Fruit fly (Drosophila melanogaster) whole organism, prepupa: Measurements from ENCODE around the gene CG32650.

ENCODE experiments used
- CG10631 ChIP-seq: fragments of 200-800 bp; sonication (Bioruptor generic); optimal IDR thresholded peaks from 2 replicates; lab custom pipeline; 2016; ENCODE audit warnings: missing biosample characterization, missing genetic modification characterization
- CG11294 ChIP-seq: fragments of 200-800 bp; sonication (Bioruptor generic); IDR thresholded peaks from 2 replicates; pipeline ENCODE4 v1.3.6; 2022; ENCODE audit warnings: missing biosample characterization, missing genetic modification characterization
- CG11762 ChIP-seq: fragments of 200-800 bp; sonication (Bioruptor generic); optimal IDR thresholded peaks from 3 replicates; lab custom pipeline; 2016; ENCODE audit warnings: missing biosample characterization, missing genetic modification characterization; ENCODE audit not compliant: insufficient read depth
- CG15336 ChIP-seq: fragments of 200-800 bp; sonication (Bioruptor generic); IDR thresholded peaks from 2 replicates; pipeline ENCODE4 v1.3.6; 2022; ENCODE audit warnings: missing biosample characterization, missing genetic modification characterization
- CG1621 ChIP-seq: fragments of 200-800 bp; sonication (Bioruptor generic); optimal IDR thresholded peaks from 3 replicates; lab custom pipeline; 2018; ENCODE audit warnings: missing biosample characterization, mild to moderate bottlenecking, missing genetic modification characterization
- CG16779 ChIP-seq: fragments of 200-800 bp; sonication (Bioruptor generic); optimal IDR thresholded peaks from 3 replicates; lab custom pipeline; 2017; ENCODE audit warnings: missing biosample characterization, mild to moderate bottlenecking, missing genetic modification characterization
- CG3032 ChIP-seq: fragments of 200-800 bp; optimal IDR thresholded peaks from 2 replicates; lab custom pipeline; 2019; ENCODE audit warnings: missing biosample characterization, mild to moderate bottlenecking, missing genetic modification characterization, moderate library complexity
- CG31627 ChIP-seq: fragments of 200-800 bp; sonication (Bioruptor generic); optimal IDR thresholded peaks from 3 replicates; lab custom pipeline; 2016; ENCODE audit warnings: missing biosample characterization, missing genetic modification characterization
- CG32006 ChIP-seq: fragments of 200-800 bp; sonication (Bioruptor generic); optimal IDR thresholded peaks from 3 replicates; lab custom pipeline; 2017; ENCODE audit warnings: missing biosample characterization, mild to moderate bottlenecking, missing genetic modification characterization
- CG34406 ChIP-seq: fragments of 200-800 bp; sonication (Bioruptor generic); optimal IDR thresholded peaks from 3 replicates; lab custom pipeline; 2016; ENCODE audit warnings: missing biosample characterization, missing genetic modification characterization
- CG4318 ChIP-seq: fragments of 200-800 bp; sonication (Bioruptor generic); optimal IDR thresholded peaks from 3 replicates; lab custom pipeline; 2017; ENCODE audit warnings: missing biosample characterization, mild to moderate bottlenecking, missing genetic modification characterization
- CG6163 ChIP-seq: fragments of 200-800 bp; sonication (Bioruptor generic); IDR thresholded peaks from 3 replicates; pipeline ENCODE4 v1.3.6; 2022; ENCODE audit warnings: missing biosample characterization, missing genetic modification characterization
- CG6276 ChIP-seq: fragments of 200-800 bp; sonication (Bioruptor generic); optimal IDR thresholded peaks from 2 replicates; lab custom pipeline; 2017; ENCODE audit warnings: missing biosample characterization, mild to moderate bottlenecking, missing genetic modification characterization
- CG6808 ChIP-seq: fragments of 200-800 bp; sonication (Bioruptor generic); optimal IDR thresholded peaks from 3 replicates; lab custom pipeline; 2017; ENCODE audit warnings: missing biosample characterization, missing genetic modification characterization, mild to moderate bottlenecking, moderate library complexity, missing genetic modification reagents
- CG6854 ChIP-seq: fragments of 200-800 bp; sonication (Bioruptor generic); optimal IDR thresholded peaks from 2 replicates; lab custom pipeline; 2017; ENCODE audit warnings: missing biosample characterization, mild to moderate bottlenecking, missing genetic modification characterization
- CG7368 ChIP-seq: fragments of 200-800 bp; sonication (Bioruptor generic); optimal IDR thresholded peaks from 3 replicates; lab custom pipeline; 2016; ENCODE audit warnings: missing biosample characterization, missing genetic modification characterization
- CG8119 ChIP-seq: fragments of 200-800 bp; sonication (Bioruptor generic); IDR thresholded peaks from 3 replicates; pipeline ENCODE4 v1.3.6; 2022; ENCODE audit warnings: missing biosample characterization, missing genetic modification characterization
- CG8319 ChIP-seq: fragments of 200-800 bp; sonication (Bioruptor generic); optimal IDR thresholded peaks from 3 replicates; lab custom pipeline; 2016; ENCODE audit warnings: missing biosample characterization, missing genetic modification characterization
- CG8632 ChIP-seq: fragments of 200-800 bp; sonication (Bioruptor generic); optimal IDR thresholded peaks from 3 replicates; lab custom pipeline; 2016; ENCODE audit warnings: missing biosample characterization, missing genetic modification characterization
- CG9139 ChIP-seq: fragments of 200-800 bp; sonication (Bioruptor generic); optimal IDR thresholded peaks from 3 replicates; lab custom pipeline; 2017; ENCODE audit warnings: missing biosample characterization, mild to moderate bottlenecking, missing genetic modification characterization
- Eip78C ChIP-seq: fragments of 200-800 bp; sonication (Bioruptor generic); peaks from one replicate; lab custom pipeline; 2016; ENCODE audit warnings: missing biosample characterization, missing genetic modification characterization
- Eip93F ChIP-seq: fragments of 200-800 bp; sonication (Bioruptor generic); optimal IDR thresholded peaks from 2 replicates; lab custom pipeline; 2016; ENCODE audit warnings: missing biosample characterization, mild to moderate bottlenecking, missing genetic modification characterization
- Ets21C ChIP-seq: fragments of 200-800 bp; sonication (Bioruptor generic); optimal IDR thresholded peaks from 3 replicates; lab custom pipeline; 2016; ENCODE audit warnings: missing biosample characterization, missing genetic modification characterization
- Ets96B ChIP-seq: fragments of 200-800 bp; optimal IDR thresholded peaks from 2 replicates; lab custom pipeline; 2019; ENCODE audit warnings: missing biosample characterization, mild to moderate bottlenecking, missing genetic modification characterization, moderate library complexity
- Gug ChIP-seq: fragments of 200-800 bp; sonication (Bioruptor generic); IDR thresholded peaks from 2 replicates; pipeline ENCODE4 v1.3.6; 2022; ENCODE audit warnings: missing biosample characterization, missing genetic modification characterization
- Hr38 ChIP-seq: sonication (Bioruptor generic); optimal IDR thresholded peaks from 2 replicates; lab custom pipeline; 2016; ENCODE audit warnings: missing biosample characterization, missing genetic modification characterization
- Hr4 ChIP-seq: fragments of 200-800 bp; sonication (Bioruptor generic); optimal IDR thresholded peaks from 3 replicates; lab custom pipeline; 2016; ENCODE audit warnings: missing biosample characterization, missing genetic modification characterization
- Met ChIP-seq: fragments of 200-800 bp; sonication (Bioruptor generic); optimal IDR thresholded peaks from 3 replicates; lab custom pipeline; 2016; ENCODE audit warnings: missing biosample characterization, missing genetic modification characterization
- Sox102F ChIP-seq: fragments of 200-800 bp; sonication (Bioruptor generic); optimal IDR thresholded peaks from 2 replicates; lab custom pipeline; 2016; ENCODE audit warnings: missing biosample characterization, mild to moderate bottlenecking, missing genetic modification characterization
- Sox14 ChIP-seq: fragments of 200-800 bp; sonication (Bioruptor generic); optimal IDR thresholded peaks from 3 replicates; lab custom pipeline; 2016; ENCODE audit warnings: missing biosample characterization, missing genetic modification characterization
- Sox15 ChIP-seq: fragments of 200-800 bp; sonication (Bioruptor generic); optimal IDR thresholded peaks from 3 replicates; lab custom pipeline; 2016; ENCODE audit warnings: missing biosample characterization, missing genetic modification characterization
- achi ChIP-seq: fragments of 200-800 bp; sonication (Bioruptor generic); optimal IDR thresholded peaks from 3 replicates; lab custom pipeline; 2016; ENCODE audit warnings: missing biosample characterization, missing genetic modification characterization
- dac ChIP-seq: fragments of 200-800 bp; sonication (Bioruptor generic); optimal IDR thresholded peaks from 2 replicates; lab custom pipeline; 2017; ENCODE audit warnings: missing biosample characterization, mild to moderate bottlenecking, missing genetic modification characterization
- dsx ChIP-seq: fragments of 200-800 bp; optimal IDR thresholded peaks from 3 replicates; lab custom pipeline; 2019; ENCODE audit warnings: missing biosample characterization, mild to moderate bottlenecking, missing genetic modification characterization, moderate library complexity; ENCODE audit not compliant: poor library complexity, severe bottlenecking
- eg ChIP-seq: fragments of 200-800 bp; sonication (Bioruptor generic); IDR thresholded peaks from 3 replicates; pipeline ENCODE4 v1.3.6; 2022; ENCODE audit warnings: missing biosample characterization, missing genetic modification characterization
- esn ChIP-seq: fragments of 200-800 bp; sonication (Bioruptor generic); optimal IDR thresholded peaks from 2 replicates; lab custom pipeline; 2016; ENCODE audit warnings: missing biosample characterization, mild to moderate bottlenecking, missing genetic modification characterization, moderate library complexity
- fd59A ChIP-seq: fragments of 200-800 bp; sonication (Bioruptor generic); optimal IDR thresholded peaks from 2 replicates; lab custom pipeline; 2017; ENCODE audit warnings: missing biosample characterization, mild to moderate bottlenecking, missing genetic modification characterization, missing genetic modification reagents
- fkh ChIP-seq: fragments of 200-800 bp; sonication (Bioruptor generic); optimal IDR thresholded peaks from 3 replicates; lab custom pipeline; 2017; ENCODE audit warnings: missing biosample characterization, mild to moderate bottlenecking, missing genetic modification characterization, moderate library complexity
- salr ChIP-seq, 2 experiments: fragments of 200-800 bp; sonication (Bioruptor generic); optimal IDR thresholded peaks; 3 replicates each; lab custom pipeline; 2016 to 2018; ENCODE audit warnings: missing biosample characterization in 2 of 2, missing genetic modification characterization in 2 of 2, mild to moderate bottlenecking in 1 of 2
- spab ChIP-seq: fragments of 200-800 bp; sonication (Bioruptor generic); optimal IDR thresholded peaks from 2 replicates; lab custom pipeline; 2017; ENCODE audit warnings: missing biosample characterization, mild to moderate bottlenecking, missing genetic modification characterization, missing genetic modification reagents
- ss ChIP-seq, 2 experiments: fragments of 200-800 bp; sonication (Bioruptor generic); optimal IDR thresholded peaks; 2 replicates in 1 of 2; 3 replicates in 1 of 2; lab custom pipeline; 2017 to 2018; ENCODE audit warnings: mild to moderate bottlenecking in 2 of 2, missing biosample characterization in 2 of 2, missing genetic modification characterization in 2 of 2, moderate library complexity in 1 of 2
- svp ChIP-seq: fragments of 200-800 bp; sonication (Bioruptor generic); peaks from one replicate; lab custom pipeline; 2016; ENCODE audit warnings: missing biosample characterization, missing genetic modification characterization
- topi ChIP-seq: fragments of 200-800 bp; sonication (Bioruptor generic); optimal IDR thresholded peaks from 3 replicates; lab custom pipeline; 2016; ENCODE audit warnings: missing biosample characterization, missing genetic modification characterization
- vri ChIP-seq: fragments of 200-800 bp; sonication (Bioruptor generic); optimal IDR thresholded peaks from 3 replicates; lab custom pipeline; 2016; ENCODE audit warnings: missing biosample characterization, mild to moderate bottlenecking, missing genetic modification characterization

The CG32650 gene

DNA sequence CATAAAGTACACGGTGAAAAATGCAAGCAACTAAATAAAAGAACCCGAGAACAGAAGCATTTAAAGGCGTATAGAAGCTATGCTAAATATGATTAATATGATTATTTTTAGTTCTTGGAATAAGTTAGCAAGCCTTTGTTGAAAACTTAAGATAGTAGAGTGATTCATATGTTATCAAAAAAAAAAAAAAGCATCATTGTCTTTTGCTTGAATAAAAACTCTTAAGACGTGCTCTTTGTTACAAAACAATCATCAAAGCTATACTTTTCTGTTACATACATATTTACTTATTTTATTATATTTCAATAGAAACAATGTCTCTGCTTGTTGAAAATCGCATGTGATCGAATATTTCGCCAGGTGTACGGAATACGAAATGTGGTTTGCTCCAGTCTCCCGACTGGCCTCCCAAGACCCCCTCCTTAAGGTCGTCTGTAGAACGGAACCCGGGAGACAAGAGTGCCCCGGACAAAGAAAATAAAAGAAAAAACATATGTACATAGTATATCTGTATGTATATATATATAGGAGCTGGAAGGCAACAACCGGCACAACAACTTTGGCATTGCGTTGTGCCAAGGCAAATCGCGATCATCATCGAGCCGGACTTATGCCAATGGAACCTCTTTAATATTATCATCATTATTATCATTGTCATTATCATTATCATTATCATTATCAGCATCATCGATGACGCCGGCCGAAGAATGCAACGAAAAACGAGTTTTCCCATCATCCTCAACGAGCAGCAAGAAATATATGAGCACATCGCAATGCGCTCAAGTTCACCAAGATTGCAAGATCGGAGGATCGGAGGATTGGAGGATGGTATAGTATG is 6.9 kb downstream of the CG32650 start (continued):
- TF ChIP-seq Met (peak; percentile 61), Ets21C (GFP tag; lab: Kevin White, UChicago) (peak; percentile 9), CG8319 (GFP tag; lab: Kevin White, UChicago) (peak; percentile 43), achi (GFP tag; lab: Kevin White, UChicago) (peak; percentile 77), svp (peak; percentile 85), CG6808 (GFP tag; lab: Kevin White, UChicago) (peak; percentile 85), CG32006 (GFP tag; lab: Kevin White, UChicago) (peak; percentile 86), Hr38 (GFP tag; lab: Kevin White, UChicago) (no peak), CG7368 (peak; percentile 51), CG10631 (GFP tag; lab: Kevin White, UChicago) (peak; percentile 79), Hr4 (peak; percentile 62), Eip93F (GFP tag; lab: Kevin White, UChicago) (no peak), CG6854 (GFP tag; lab: Kevin White, UChicago) (no peak), Ets96B (tag; lab: Kevin White, UChicago) (peak; percentile 73), CG8119 (GFP tag; lab: Robert Waterston, UW) (peak; percentile 71), dac (GFP tag; lab: Kevin White, UChicago) (peak; percentile 30), CG11762 (GFP tag; lab: Kevin White, UChicago) (peak; percentile 64), esn (GFP tag; lab: Kevin White, UChicago) (peak; percentile 70), Sox14 (GFP tag; lab: Kevin White, UChicago) (peak; percentile 57), Sox102F (GFP tag; lab: Kevin White, UChicago) (peak; percentile 63), Sox15 (GFP tag; lab: Kevin White, UChicago) (peak; percentile 59), CG1621 (peak; percentile 8), CG31627 (peak; percentile 43), fd59A (GFP tag; lab: Kevin White, UChicago) (peak; percentile 81), CG9139 (GFP tag; lab: Kevin White, UChicago) (peak; percentile 47)

DNA sequence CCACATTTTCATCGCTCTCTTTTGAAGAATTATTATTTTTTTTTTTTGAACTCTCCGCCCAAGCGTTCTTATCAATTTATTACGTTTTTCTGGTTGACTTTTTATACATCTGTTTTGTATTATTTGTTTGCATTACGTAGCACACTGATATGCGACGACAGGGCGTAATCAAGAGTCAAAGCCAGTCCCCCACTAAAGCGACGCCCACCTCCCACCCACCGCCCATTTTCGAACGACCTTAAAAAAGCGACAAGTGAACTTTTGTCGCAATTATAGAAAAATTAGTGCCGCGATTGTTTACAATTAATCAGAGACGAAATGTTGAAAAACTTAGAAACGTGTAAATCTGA is 7.7 kb downstream of the CG32650 start:
- TF ChIP-seq fkh (GFP tag; lab: Kevin White, UChicago) (peak; percentile 20), svp (peak; percentile 64), Hr4 (no peak), CG3032 (tag; lab: Kevin White, UChicago) (peak; percentile 10), vri (GFP tag; lab: Kevin White, UChicago) (peak; percentile 73), eg (GFP tag; lab: Robert Waterston, UW) (peak; percentile 40; the same call in 1 of the 3 replicates), CG6163 (GFP tag; lab: Robert Waterston, UW) (peak; percentile 20; the same call in 1 of the 3 replicates), Gug (GFP tag; lab: Robert Waterston, UW) (0 out of 2 replicates have a peak, but pooled peaks have one; percentile 9), topi (GFP tag; lab: Kevin White, UChicago) (no peak), CG6276 (GFP tag; lab: Kevin White, UChicago) (no peak)
- TF ChIP-seq, all 60 proteins: peak for 7

DNA sequence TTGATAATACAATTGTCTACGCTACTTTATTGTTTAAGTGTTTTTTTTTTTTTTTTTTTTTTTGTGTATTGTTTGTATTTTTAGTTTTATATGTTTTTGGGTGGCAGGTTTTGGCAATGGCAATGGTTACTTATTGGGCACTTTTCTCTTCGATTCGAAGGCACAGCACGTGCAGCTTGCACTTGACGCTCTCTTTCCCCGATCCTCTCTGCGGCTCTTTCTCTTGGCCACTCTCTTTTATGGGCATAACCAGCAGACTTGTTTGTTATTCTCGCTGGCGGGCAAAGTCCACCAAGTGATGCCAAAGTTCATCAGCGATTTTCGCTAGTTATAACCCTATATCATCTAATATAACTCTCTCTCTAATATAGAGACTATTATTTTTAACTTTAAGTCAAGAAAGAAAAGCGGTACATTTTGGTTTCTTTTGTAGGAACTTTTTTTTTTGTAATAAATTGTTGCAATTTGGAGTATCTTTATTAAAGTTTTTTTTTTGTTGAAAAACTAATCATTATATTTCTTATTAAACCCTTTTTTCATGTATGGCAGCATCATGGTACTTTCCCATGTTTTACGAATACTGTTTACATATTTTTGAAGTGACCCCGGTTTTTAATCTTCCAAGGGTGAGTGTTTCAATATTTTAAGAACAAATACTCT is 8.2 kb downstream of the CG32650 start:
- TF ChIP-seq CG8632 (GFP tag; lab: Kevin White, UChicago) (no peak), Ets21C (GFP tag; lab: Kevin White, UChicago) (no peak), Eip93F (GFP tag; lab: Kevin White, UChicago) (peak; percentile 8), CG15336 (GFP tag; lab: Robert Waterston, UW) (no peak), Met (peak; percentile 50), ss (GFP tag; optimal IDR thresholded peaks at IDR 0.05; lab: Kevin White, UChicago) (peak; percentile 89 to 90), Ets96B (tag; lab: Kevin White, UChicago) (no peak), CG16779 (tag; lab: Kevin White, UChicago) (peak; percentile 50), spab (GFP tag; lab: Kevin White, UChicago) (peak; percentile 42), dsx (GFP tag; lab: Kevin White, UChicago) (no peak), Sox102F (GFP tag; lab: Kevin White, UChicago) (peak; percentile 56), CG11294 (GFP tag; lab: Robert Waterston, UW) (no peak), Eip78C (GFP tag; lab: Kevin White, UChicago) (peak; percentile 81), CG34406 (GFP tag; lab: Kevin White, UChicago) (no peak), CG4318 (no peak), vri (GFP tag; lab: Kevin White, UChicago) (no peak), Hr38 (GFP tag; lab: Kevin White, UChicago) (no peak), salr (GFP tag; optimal IDR thresholded peaks at IDR 0.05; lab: Kevin White, UChicago) (peak in 1 of 2 experiments; percentile 58), CG9139 (GFP tag; lab: Kevin White, UChicago) (peak; percentile 74)
